Fruit fly (Drosophila melanogaster): Measurements from ENCODE around the gene SP555.
A peak's percentile ranks its signal among the peaks of the same experiment; 100 is the strongest.

- TF ChIP-seq fd96Ca (GFP tag; IDR thresholded peaks at IDR 0.05) (peak; percentile 69), Pif1A (GFP tag; optimal IDR thresholded peaks at IDR 0.05) (peak; percentile 87), D1 (tag; optimal IDR thresholded peaks at IDR 0.05) (peak; percentile 85), CG17806 (tag; optimal IDR thresholded peaks at IDR 0.05) (peak; percentile 83), CG13204 (GFP tag; optimal IDR thresholded peaks at IDR 0.05) (peak; percentile 83)
These were observed 37.1 kb upstream of the SP555 start for dm6 chr2L:5000287-5000871.
